2 worm cellular contexts compared by ENCODE assay signal in genomic region chrV:8525774-8526173, ce11.
A peak's percentile ranks its signal among the peaks of the same experiment; 100 is the strongest.
TF ChIP-seq lines count a peak whose summit lies in the region.

Gene otpl-6 (plus strand): TSS chrV:8526074.

TF ChIP-seq in whole organism, L3 larva, 47 proteins besides CTCF, POLR2A, EP300 and RAD21:
- TF ChIP-seq nhr-11 (tag; optimal IDR thresholded peaks at IDR 0.05; lab: Kevin White, UChicago): no peak
- TF ChIP-seq ZK546.5 (tag; optimal IDR thresholded peaks at IDR 0.05; lab: Kevin White, UChicago): no peak
- no peak for TF ChIP-seq ztf-4 (tag; optimal IDR thresholded peaks at IDR 0.05; lab: Kevin White, UChicago)
- TF ChIP-seq elt-2 (tag; optimal IDR thresholded peaks at IDR 0.05; lab: Kevin White, UChicago): no peak
- peak; percentile 22 for TF ChIP-seq pha-4 (tag; optimal IDR thresholded peaks at IDR 0.05; lab: Kevin White, UChicago)
TF ChIP-seq in whole organism, L3 larva: peak in this region for 1.

TF ChIP-seq in whole organism, L4 larva, 104 proteins besides CTCF, POLR2A, EP300 and RAD21:
- TF ChIP-seq daf-19 (GFP tag; conservative IDR thresholded peaks at IDR 0.05; lab: Robert Waterston, UW) (no peak), nhr-48 (tag; optimal IDR thresholded peaks at IDR 0.05; lab: Kevin White, UChicago) (no peak), dmd-6 (GFP tag; IDR thresholded peaks at IDR 0.05; lab: Robert Waterston, UW) (0 out of 2 replicates have a peak, but pooled peaks have one; percentile 12), lin-29 (GFP tag; IDR thresholded peaks at IDR 0.05; lab: Robert Waterston, UW) (no peak), pqm-1 (tag; optimal IDR thresholded peaks at IDR 0.05; lab: Kevin White, UChicago) (no peak)

Comparison
In these comparisons a context has a peak if more than half of its experiments do, and no peak if none do; other contexts are left out.
1. Of the 28 proteins assayed by ChIP-seq in both whole organism, L4 larva and whole organism, L3 larva: peak only in whole organism, L4 larva: none; only in whole organism, L3 larva: pha-4; in both: none; in neither: 27.